Worm (Caenorhabditis elegans): Measurements from ENCODE around the gene ndus-8.
A peak's percentile ranks its signal among the peaks of the same experiment; 100 is the strongest.

Gene ndus-8

ce11 chrIII:7272828-7273227 is 38.8 kb upstream of the ndus-8 start (continued):
- no peak for TF ChIP-seq pax-3 (tag; optimal IDR thresholded peaks at IDR 0.05)
- TF ChIP-seq fkh-8 (tag; optimal IDR thresholded peaks at IDR 0.05): no peak
- no peak for TF ChIP-seq fkh-10 (GFP tag; optimal IDR thresholded peaks at IDR 0.05)
- no peak for TF ChIP-seq ztf-11 (tag; optimal IDR thresholded peaks at IDR 0.05)
- peak; percentile 2 for TF ChIP-seq ztf-4 (tag; optimal IDR thresholded peaks at IDR 0.05)
- TF ChIP-seq fos-1 (tag; optimal IDR thresholded peaks at IDR 0.05): no peak
- no peak for TF ChIP-seq pqm-1 (tag; optimal IDR thresholded peaks at IDR 0.05)
- no peak for TF ChIP-seq unc-98 (GFP tag; IDR thresholded peaks at IDR 0.05)
- peak; percentile 77 for TF ChIP-seq unc-130 (tag; optimal IDR thresholded peaks at IDR 0.05)
- no peak for TF ChIP-seq ces-1 (GFP tag; optimal IDR thresholded peaks at IDR 0.05)
- TF ChIP-seq irx-1 (tag; optimal IDR thresholded peaks at IDR 0.05): peak; percentile 21

ce11 chrIII:7272088-7272487 is 38.1 kb upstream of the ndus-8 start:
- TF ChIP-seq nhr-76 (tag; optimal IDR thresholded peaks at IDR 0.05) (no peak), hlh-4 (tag; optimal IDR thresholded peaks at IDR 0.05) (no peak), fos-1 (tag; optimal IDR thresholded peaks at IDR 0.05) (no peak), vab-15 (tag; optimal IDR thresholded peaks at IDR 0.05) (no peak), nhr-19 (GFP tag; conservative IDR thresholded peaks at IDR 0.05) (peak; percentile 68), mdl-1 (tag; optimal IDR thresholded peaks at IDR 0.05) (peak in 1 of 2 experiments; percentile 87), lin-15B (tag; optimal IDR thresholded peaks at IDR 0.05) (no peak), dsc-1 (tag; optimal IDR thresholded peaks at IDR 0.05) (no peak), nhr-77 (tag; optimal IDR thresholded peaks at IDR 0.05) (no peak), fkh-10 (GFP tag; optimal IDR thresholded peaks at IDR 0.05) (no peak), F16B12.6 (tag; optimal IDR thresholded peaks at IDR 0.05) (no peak), nhr-12 (tag; optimal IDR thresholded peaks at IDR 0.05) (no peak), blmp-1 (tag; optimal IDR thresholded peaks at IDR 0.05) (peak; percentile 29), ceh-90 (tag; optimal IDR thresholded peaks at IDR 0.05) (no peak), ama-1 (optimal IDR thresholded peaks at IDR 0.05) (no peak), egl-13 (tag; optimal IDR thresholded peaks at IDR 0.05) (no peak), lin-39 (tag; optimal IDR thresholded peaks at IDR 0.05) (no peak), sox-4 (tag; optimal IDR thresholded peaks at IDR 0.05) (no peak), unc-98 (GFP tag; IDR thresholded peaks at IDR 0.05) (no peak), C34B4.2 (tag; optimal IDR thresholded peaks at IDR 0.05) (no peak), C04F5.9 (tag; optimal IDR thresholded peaks at IDR 0.05) (no peak), nhr-28 (tag; optimal IDR thresholded peaks at IDR 0.05) (no peak), nhr-237 (tag; optimal IDR thresholded peaks at IDR 0.05) (no peak), ceh-8 (GFP tag; optimal IDR thresholded peaks at IDR 0.05) (no peak), aha-1 (tag; optimal IDR thresholded peaks at IDR 0.05) (no peak), mef-2 (tag; optimal IDR thresholded peaks at IDR 0.05) (no peak), elt-3 (tag; optimal IDR thresholded peaks at IDR 0.05) (peak in 1 of 6 experiments; percentile 6), tbx-2 (tag; optimal IDR thresholded peaks at IDR 0.05) (peak; percentile 39), hlh-17 (GFP tag; optimal IDR thresholded peaks at IDR 0.05; ENCODE audit: borderline replicate concordance) (no peak), elt-2 (tag; optimal IDR thresholded peaks at IDR 0.05) (peak; percentile 40), unc-30 (tag; optimal IDR thresholded peaks at IDR 0.05) (no peak), pax-3 (tag; optimal IDR thresholded peaks at IDR 0.05) (peak; percentile 41), sup-37 (GFP tag; optimal IDR thresholded peaks at IDR 0.05) (no peak), lin-35 (GFP tag; optimal IDR thresholded peaks at IDR 0.05) (peak; percentile 36 to 67), lir-3 (tag; optimal IDR thresholded peaks at IDR 0.05; ENCODE audit: poor library complexity) (peak; percentile 56), isw-1 (GFP tag; IDR thresholded peaks at IDR 0.05) (no peak), alr-1 (tag; optimal IDR thresholded peaks at IDR 0.05; ENCODE audit: borderline replicate concordance) (no peak), Y116A8C.19 (tag; optimal IDR thresholded peaks at IDR 0.05; ENCODE audit: borderline replicate concordance) (no peak), ceh-63 (GFP tag; optimal IDR thresholded peaks at IDR 0.05) (no peak), ztf-4 (tag; optimal IDR thresholded peaks at IDR 0.05) (no peak), sptf-1 (tag; optimal IDR thresholded peaks at IDR 0.05) (no peak), nhr-85 (tag) (peak; percentile 92), ces-1 (GFP tag; optimal IDR thresholded peaks at IDR 0.05) (no peak), egl-27 (tag; optimal IDR thresholded peaks at IDR 0.05) (no peak), unc-130 (tag; optimal IDR thresholded peaks at IDR 0.05) (peak; percentile 62), swsn-7 (tag; optimal IDR thresholded peaks at IDR 0.05) (peak; percentile 41), efl-3 (GFP tag; optimal IDR thresholded peaks at IDR 0.05) (peak; percentile 4)

Measured in whole organism, L1 larva.